Fruit fly (Drosophila melanogaster) whole organism, embryonic: ENCODE results near the gene CG34269.

Experiments used
- Asciz ChIP-seq: fragments of 200-800 bp; sonication (Bioruptor generic); optimal IDR thresholded peaks from 2 replicates; lab custom pipeline; 2017; ENCODE audit warnings: missing biosample characterization, mild to moderate bottlenecking, missing genetic modification characterization, missing genetic modification reagents
- Awh ChIP-seq: fragments of 200-800 bp; sonication (Bioruptor generic); IDR thresholded peaks from 2 replicates; pipeline ENCODE4, ENCODE4 v1.3.6; 2022; ENCODE audit warnings: missing biosample characterization, missing genetic modification characterization
- CG13123 ChIP-seq: fragments of 200-800 bp; sonication (Bioruptor generic); optimal IDR thresholded peaks from 2 replicates; lab custom pipeline; 2016; ENCODE audit warnings: missing biosample characterization, missing genetic modification characterization
- CG14441 ChIP-seq: fragments of 200-800 bp; sonication (Bioruptor generic); IDR thresholded peaks from 2 replicates; pipeline ENCODE4 v1.3.6; 2022; ENCODE audit warnings: missing biosample characterization, missing genetic modification characterization
- CG1647 ChIP-seq: fragments of 200-800 bp; sonication (Bioruptor generic); optimal IDR thresholded peaks from 3 replicates; lab custom pipeline; 2016; ENCODE audit warnings: missing biosample characterization, missing genetic modification characterization
- CG16815 ChIP-seq: fragments of 200-800 bp; sonication (Bioruptor generic); optimal IDR thresholded peaks from 3 replicates; lab custom pipeline; 2017; ENCODE audit warnings: missing biosample characterization, mild to moderate bottlenecking, missing genetic modification characterization
- CG17612 ChIP-seq: fragments of 200-800 bp; sonication (Bioruptor generic); IDR thresholded peaks from 2 replicates; pipeline ENCODE4 v1.3.6; 2022; ENCODE audit warnings: missing biosample characterization, missing genetic modification characterization
- CG17802 ChIP-seq: fragments of 200-800 bp; sonication (Bioruptor generic); optimal IDR thresholded peaks from 2 replicates; lab custom pipeline; 2018; ENCODE audit warnings: missing biosample characterization, mild to moderate bottlenecking, missing genetic modification characterization, moderate library complexity
- CG1792 ChIP-seq: fragments of 200-800 bp; sonication (Bioruptor generic); optimal IDR thresholded peaks from 2 replicates; lab custom pipeline; 2016; ENCODE audit warnings: missing biosample characterization, missing genetic modification characterization
- CG2129 ChIP-seq: fragments of 200-800 bp; sonication (Bioruptor generic); IDR thresholded peaks from 2 replicates; pipeline ENCODE4 v1.3.6; 2022; ENCODE audit warnings: missing biosample characterization, missing genetic modification characterization; ENCODE audit not compliant: partially characterized antibody
- CG2889 ChIP-seq: fragments of 200-800 bp; sonication (Bioruptor generic); IDR thresholded peaks from 3 replicates; pipeline ENCODE4 v1.3.6; 2022; ENCODE audit warnings: missing biosample characterization, missing genetic modification characterization
- CG33213 ChIP-seq: fragments of 200-800 bp; sonication (Bioruptor generic); optimal IDR thresholded peaks from 3 replicates; lab custom pipeline; 2016; ENCODE audit warnings: missing biosample characterization, missing genetic modification characterization
- CG33557 ChIP-seq: fragments of 200-800 bp; sonication (Bioruptor generic); optimal IDR thresholded peaks from 2 replicates; lab custom pipeline; 2019; ENCODE audit warnings: missing biosample characterization, mild to moderate bottlenecking, missing genetic modification characterization, moderate library complexity
- CG7372 ChIP-seq: fragments of 200-800 bp; sonication (Bioruptor generic); IDR thresholded peaks from 2 replicates; pipeline ENCODE4 v1.3.6; 2022; ENCODE audit warnings: missing biosample characterization, missing genetic modification characterization
- CG7556 ChIP-seq: fragments of 200-800 bp; sonication (Bioruptor generic); optimal IDR thresholded peaks from 2 replicates; lab custom pipeline; 2017; ENCODE audit warnings: missing biosample characterization, mild to moderate bottlenecking, missing genetic modification characterization
- CG7745 ChIP-seq: fragments of 200-800 bp; sonication (Bioruptor generic); optimal IDR thresholded peaks from 2 replicates; lab custom pipeline; 2018; ENCODE audit warnings: missing biosample characterization, mild to moderate bottlenecking, missing genetic modification characterization, moderate library complexity
- CG7839 ChIP-seq: fragments of 200-800 bp; sonication (Bioruptor generic); optimal IDR thresholded peaks from 3 replicates; lab custom pipeline; 2018; ENCODE audit warnings: missing biosample characterization, mild to moderate bottlenecking, missing genetic modification characterization, moderate library complexity
- CG7963 ChIP-seq: fragments of 200-800 bp; sonication (Bioruptor generic); IDR thresholded peaks from 3 replicates; pipeline ENCODE4 v1.3.6; 2022; ENCODE audit warnings: missing biosample characterization, missing genetic modification characterization; ENCODE audit not compliant: partially characterized antibody
- Dek ChIP-seq: fragments of 200-800 bp; sonication (Bioruptor generic); optimal IDR thresholded peaks from 3 replicates; lab custom pipeline; 2019; ENCODE audit warnings: missing biosample characterization, mild to moderate bottlenecking, missing genetic modification characterization, moderate library complexity
- Dfd ChIP-seq, 2 experiments: fragments of >200 bp; optimal IDR thresholded peaks; 2 replicates each; lab custom pipeline; 2017; ENCODE audit warnings: missing biosample characterization in 2 of 2, missing genetic modification characterization in 2 of 2
- Dip2 ChIP-seq: fragments of 200-800 bp; sonication (Bioruptor generic); IDR thresholded peaks from 2 replicates; pipeline ENCODE4 v1.3.6; 2022; ENCODE audit warnings: missing biosample characterization, missing genetic modification characterization
- Dll ChIP-seq: fragments of 200-800 bp; sonication (Bioruptor generic); IDR thresholded peaks from 4 replicates; pipeline ENCODE4 v1.3.6; 2022; ENCODE audit warnings: missing biosample characterization, missing genetic modification characterization; ENCODE audit not compliant: partially characterized antibody
- Dp ChIP-seq: fragments of 200-800 bp; sonication (Bioruptor generic); optimal IDR thresholded peaks from 2 replicates; lab custom pipeline; 2018; ENCODE audit warnings: missing biosample characterization, mild to moderate bottlenecking, missing genetic modification characterization, moderate library complexity
- Fer1 ChIP-seq: fragments of 200-800 bp; sonication (Bioruptor generic); optimal IDR thresholded peaks from 2 replicates; lab custom pipeline; 2017; ENCODE audit warnings: missing biosample characterization, mild to moderate bottlenecking, missing genetic modification characterization
- Fer3 ChIP-seq: fragments of 200-800 bp; sonication (Bioruptor generic); optimal IDR thresholded peaks from 2 replicates; lab custom pipeline; 2018; ENCODE audit warnings: missing biosample characterization, mild to moderate bottlenecking, missing genetic modification characterization, moderate library complexity
- Hand ChIP-seq: fragments of 200-800 bp; sonication (Bioruptor generic); optimal IDR thresholded peaks from 2 replicates; lab custom pipeline; 2017; ENCODE audit warnings: mild to moderate bottlenecking, missing biosample characterization, missing genetic modification reagents, missing genetic modification characterization
- Hsf ChIP-seq: fragments of 200-800 bp; sonication (Bioruptor generic); optimal IDR thresholded peaks from 3 replicates; lab custom pipeline; 2016; ENCODE audit warnings: missing biosample characterization, missing genetic modification characterization
- Jarid2 ChIP-seq: fragments of 200-800 bp; sonication (Bioruptor generic); optimal IDR thresholded peaks from 3 replicates; lab custom pipeline; 2017; ENCODE audit warnings: mild to moderate bottlenecking, missing biosample characterization, missing genetic modification reagents, missing genetic modification characterization
- NC2α ChIP-seq: fragments of 200-800 bp; sonication (Bioruptor generic); optimal IDR thresholded peaks from 2 replicates; lab custom pipeline; 2016; ENCODE audit warnings: missing biosample characterization, missing genetic modification characterization
- NFAT ChIP-seq: fragments of 200-800 bp; sonication (Bioruptor generic); IDR thresholded peaks from 2 replicates; pipeline ENCODE4 v1.3.6; 2022; ENCODE audit warnings: missing biosample characterization, missing genetic modification characterization
- NK7.1 ChIP-seq: fragments of 200-800 bp; sonication (Bioruptor generic); optimal IDR thresholded peaks from 3 replicates; lab custom pipeline; 2016; ENCODE audit warnings: missing biosample characterization, missing genetic modification characterization
- Opbp ChIP-seq: fragments of 200-800 bp; sonication (Bioruptor generic); IDR thresholded peaks from 3 replicates; pipeline ENCODE4 v1.3.6; 2022; ENCODE audit warnings: missing biosample characterization, missing genetic modification characterization; ENCODE audit not compliant: partially characterized antibody
- Poxn ChIP-seq: fragments of 200-800 bp; sonication (Bioruptor generic); IDR thresholded peaks from 2 replicates; pipeline ENCODE4 v1.3.6; 2022; ENCODE audit warnings: missing biosample characterization, missing genetic modification characterization
- Rx ChIP-seq: fragments of 200-800 bp; sonication (Bioruptor generic); IDR thresholded peaks from 2 replicates; pipeline ENCODE4 v1.3.6; 2022; ENCODE audit warnings: missing biosample characterization, missing genetic modification characterization
- Sin3A ChIP-seq: fragments of >200 bp; optimal IDR thresholded peaks from 2 replicates; lab custom pipeline; 2018
- Usf ChIP-seq: fragments of 200-800 bp; sonication (Bioruptor generic); optimal IDR thresholded peaks from 2 replicates; lab custom pipeline; 2017; ENCODE audit warnings: missing genotype, missing biosample characterization, missing genetic modification characterization
- dati ChIP-seq: fragments of 200-800 bp; sonication (Bioruptor generic); IDR thresholded peaks from 2 replicates; pipeline ENCODE4 v1.3.6; 2022; ENCODE audit warnings: missing biosample characterization, missing genetic modification characterization
- ems ChIP-seq: fragments of 200-800 bp; sonication (Bioruptor generic); optimal IDR thresholded peaks from 3 replicates; lab custom pipeline; 2016; ENCODE audit warnings: missing biosample characterization, missing genetic modification characterization
- eve ChIP-seq, 2 experiments: fragments of >200 bp; optimal IDR thresholded peaks; 2 replicates each; lab custom pipeline; 2017; ENCODE audit warnings: missing biosample characterization in 2 of 2, missing genetic modification characterization in 2 of 2
- ftz-f1 ChIP-seq: fragments of 200-800 bp; sonication (Bioruptor generic); optimal IDR thresholded peaks from 2 replicates; lab custom pipeline; 2016; ENCODE audit warnings: missing biosample characterization, missing genetic modification characterization
- gcm2 ChIP-seq: fragments of 200-800 bp; sonication (Bioruptor generic); optimal IDR thresholded peaks from 2 replicates; lab custom pipeline; 2016; ENCODE audit warnings: missing biosample characterization, missing genetic modification characterization
- h ChIP-seq: fragments of >200 bp; optimal IDR thresholded peaks from 2 replicates; lab custom pipeline; 2017
- pb ChIP-seq: fragments of 200-800 bp; sonication (Bioruptor generic); optimal IDR thresholded peaks from 3 replicates; lab custom pipeline; 2016; ENCODE audit warnings: missing biosample characterization, missing genetic modification characterization
- pros ChIP-seq: fragments of 200-800 bp; sonication (Bioruptor generic); optimal IDR thresholded peaks from 3 replicates; lab custom pipeline; 2019; ENCODE audit warnings: missing biosample characterization, mild to moderate bottlenecking, missing genetic modification characterization, moderate library complexity
- scrt ChIP-seq: fragments of 200-800 bp; sonication (Bioruptor generic); optimal IDR thresholded peaks from 2 replicates; lab custom pipeline; 2018; ENCODE audit warnings: missing biosample characterization, mild to moderate bottlenecking, missing genetic modification characterization, moderate library complexity
- tll ChIP-seq, 2 experiments: fragments of 200-800 bp in 1 of 2; fragments of >200 bp in 1 of 2; sonication (Bioruptor generic) in 1 of 2; optimal IDR thresholded peaks; 2 replicates each; lab custom pipeline; 2017 to 2019; ENCODE audit warnings: missing biosample characterization in 2 of 2, missing genetic modification characterization in 2 of 2, mild to moderate bottlenecking in 1 of 2, moderate library complexity in 1 of 2
- tna ChIP-seq: fragments of 200-800 bp; sonication (Bioruptor generic); IDR thresholded peaks from 2 replicates; pipeline ENCODE4 v1.3.6; 2022; ENCODE audit warnings: missing biosample characterization, missing genetic modification characterization; ENCODE audit not compliant: partially characterized antibody
- vnd ChIP-seq: fragments of 200-800 bp; sonication (Bioruptor generic); IDR thresholded peaks from 3 replicates; pipeline ENCODE4 v1.3.6; 2022; ENCODE audit warnings: missing biosample characterization, missing genetic modification characterization; ENCODE audit not compliant: partially characterized antibody
- wek ChIP-seq: fragments of 200-800 bp; sonication (Bioruptor generic); optimal IDR thresholded peaks from 3 replicates; lab custom pipeline; 2018; ENCODE audit warnings: missing biosample characterization, mild to moderate bottlenecking, missing genetic modification characterization, moderate library complexity
- wor ChIP-seq: fragments of 200-800 bp; sonication (Bioruptor generic); IDR thresholded peaks from 2 replicates; pipeline ENCODE4 v1.3.6; 2022; ENCODE audit warnings: missing biosample characterization, missing genetic modification characterization

Gene CG34269

dm6 chr3L:542863-543635 is 14.9 kb downstream of the CG34269 start, which contains the start of the genes Cypl and Hipk (continued):
- peak; percentile 54 for TF ChIP-seq CG33557
- TF ChIP-seq tll (GFP tag; optimal IDR thresholded peaks at IDR 0.05; lab: Kevin White, UChicago) = no peak
- TF ChIP-seq NFAT (GFP tag; lab: Robert Waterston, UW) = peak; percentile 61
- no peak for TF ChIP-seq CG13123 (GFP tag; lab: Kevin White, UChicago)
- no peak for TF ChIP-seq Rx (GFP tag; lab: Robert Waterston, UW)
- no peak for TF ChIP-seq Poxn (GFP tag; lab: Robert Waterston, UW)
- TF ChIP-seq Jarid2 (GFP tag; lab: Kevin White, UChicago) = peak; percentile 97
- TF ChIP-seq vnd (GFP tag; lab: Robert Waterston, UW) = no peak
- TF ChIP-seq pros = peak; percentile 52
- no peak for TF ChIP-seq CG2129
- peak; percentile 30 for TF ChIP-seq Dek (tag; lab: Kevin White, UChicago)
- peak; percentile 27 for TF ChIP-seq pb (GFP tag; lab: Kevin White, UChicago)
- no peak for TF ChIP-seq CG17612 (GFP tag; lab: Robert Waterston, UW)
- TF ChIP-seq wek (GFP tag; lab: Kevin White, UChicago) = no peak
- peak; percentile 40 for TF ChIP-seq Fer3 (tag; lab: Kevin White, UChicago)
- no peak for TF ChIP-seq tna (GFP tag; lab: Robert Waterston, UW)
- no peak for TF ChIP-seq NK7.1 (GFP tag; lab: Kevin White, UChicago)
- no peak for TF ChIP-seq CG14441 (GFP tag; lab: Robert Waterston, UW)
- peak; percentile 62 for TF ChIP-seq Sin3A (lab: Kevin White, UChicago)
- no peak for TF ChIP-seq Dip2 (GFP tag; lab: Robert Waterston, UW)
- TF ChIP-seq gcm2 = no peak
- peak; percentile 40 for TF ChIP-seq CG7745
- TF ChIP-seq dati = no peak
- TF ChIP-seq ems (GFP tag; lab: Kevin White, UChicago) = peak; percentile 17
- TF ChIP-seq CG17802 = peak; percentile 62
- TF ChIP-seq CG2889 = no peak
- TF ChIP-seq CG7963 (GFP tag; lab: Robert Waterston, UW) = no peak
- peak; percentile 23; the same call in 2 of the 4 replicates for TF ChIP-seq Dll
- TF ChIP-seq Awh (GFP tag; lab: Robert Waterston, UW) = no peak
- TF ChIP-seq eve (GFP tag; optimal IDR thresholded peaks at IDR 0.05; lab: Kevin White, UChicago) = peak in 1 of 2 experiments; percentile 89
- peak; percentile 51 for TF ChIP-seq scrt (GFP tag; lab: Kevin White, UChicago)
- no peak for TF ChIP-seq Dfd (GFP tag; optimal IDR thresholded peaks at IDR 0.05; lab: Kevin White, UChicago)
- TF ChIP-seq CG1792 (GFP tag; lab: Kevin White, UChicago) = peak; percentile 21
- peak; percentile 44 for TF ChIP-seq Asciz
- TF ChIP-seq Dp (GFP tag; lab: Kevin White, UChicago) = peak; percentile 56
- TF ChIP-seq ftz-f1 = peak; percentile 2
- no peak for TF ChIP-seq wor (GFP tag; lab: Robert Waterston, UW)
- peak; percentile 57; the same call in 2 of the 3 replicates for TF ChIP-seq Opbp (GFP tag; lab: Robert Waterston, UW)
- no peak for TF ChIP-seq CG16815 (GFP tag; lab: Kevin White, UChicago)
- peak; percentile 70 for TF ChIP-seq Hand (GFP tag; lab: Kevin White, UChicago)
- TF ChIP-seq CG7372 (GFP tag; lab: Robert Waterston, UW) = no peak
- peak; percentile 64 for TF ChIP-seq Fer1 (GFP tag; lab: Kevin White, UChicago)
- TF ChIP-seq CG7839 (tag; lab: Kevin White, UChicago) = peak; percentile 30
- TF ChIP-seq CG7556 = no peak
- no peak for TF ChIP-seq CG1647 (GFP tag; lab: Kevin White, UChicago)
- peak; percentile 32 for TF ChIP-seq Hsf (GFP tag; lab: Kevin White, UChicago)
- peak; percentile 78 for TF ChIP-seq CG33213 (GFP tag; lab: Kevin White, UChicago)
- TF ChIP-seq h (lab: Kevin White, UChicago) = no peak
- TF ChIP-seq NC2α (GFP tag; lab: Kevin White, UChicago) = no peak
- no peak for TF ChIP-seq Usf (GFP tag; lab: Kevin White, UChicago)
